Worm (Caenorhabditis elegans): Measurements from ENCODE around the gene ret-1.

ce11 chrV:14841660-14842059, 5.6 kb downstream of the ret-1 start:
- no peak for TF ChIP-seq ekl-4 (GFP tag; IDR thresholded peaks at IDR 0.05)
- TF ChIP-seq ama-1 (optimal IDR thresholded peaks at IDR 0.05): no peak
- TF ChIP-seq ama-1 (GFP tag; optimal IDR thresholded peaks at IDR 0.05): no peak
- TF ChIP-seq snpc-3.4 (tag; optimal IDR thresholded peaks at IDR 0.05): no peak
- TF ChIP-seq aptf-3 (GFP tag; IDR thresholded peaks at IDR 0.05): no peak
- TF ChIP-seq lin-26 (GFP tag; IDR thresholded peaks at IDR 0.05): no peak
- no peak for TF ChIP-seq snpc-1.3 (tag; optimal IDR thresholded peaks at IDR 0.05; ENCODE audit: insufficient read depth)
- no peak for TF ChIP-seq lin-35 (GFP tag; optimal IDR thresholded peaks at IDR 0.05)
- TF ChIP-seq nhr-120 (GFP tag; IDR thresholded peaks at IDR 0.05): no peak
- no peak for TF ChIP-seq F33H1.4 (GFP tag; IDR thresholded peaks at IDR 0.05)

Measured in whole organism, young adult.